Worm (Caenorhabditis elegans) whole organism, late embryonic: Measurements from ENCODE around the gene Y49E10.4.

ENCODE experiments used
- ceh-31 ChIP-seq: sonication (generic microtip); optimal IDR thresholded peaks from 2 replicates; lab custom pipeline; 2016; ENCODE audit warnings: missing genetic modification characterization, missing compliant biosample characterization
- che-1 ChIP-seq: sonication (generic microtip); optimal IDR thresholded peaks from 2 replicates; lab custom pipeline; 2016; ENCODE audit warnings: mild to moderate bottlenecking, missing genetic modification characterization, missing compliant biosample characterization
- fax-1 ChIP-seq: sonication (generic microtip); optimal IDR thresholded peaks from 2 replicates; lab custom pipeline; 2016; ENCODE audit warnings: missing genotype, missing genetic modification characterization, missing compliant biosample characterization
- npax-4 ChIP-seq: sonication (generic microtip); optimal IDR thresholded peaks from 2 replicates; lab custom pipeline; 2016; ENCODE audit warnings: missing genetic modification characterization, missing compliant biosample characterization
- ztf-16 ChIP-seq: sonication (generic microtip); optimal IDR thresholded peaks from 2 replicates; lab custom pipeline; 2017; ENCODE audit warnings: missing genetic modification characterization, missing compliant biosample characterization

ce11 chrIII:12334268-12334667 is 49.3 kb downstream of the Y49E10.4 start:
- TF ChIP-seq ceh-31 (tag; lab: Kevin White, UChicago) (no peak), ztf-16 (tag; lab: Kevin White, UChicago) (no peak), fax-1 (tag; lab: Kevin White, UChicago) (no peak), che-1 (no peak), npax-4 (tag; lab: Kevin White, UChicago) (no peak)
